Worm (Caenorhabditis elegans) whole organism, L2 larva: Measurements from ENCODE around the gene F55G11.1.

Source experiments
- aly-2 ChIP-seq: fragments of 150-350 bp; optimal IDR thresholded peaks from 2 replicates; lab custom pipeline; 2014; ENCODE audit warnings: missing biosample characterization, missing genetic modification characterization
- ama-1 ChIP-seq: fragments of 150-350 bp; optimal IDR thresholded peaks from 2 replicates; lab custom pipeline; 2018; ENCODE audit warnings: inconsistent platforms
- ceh-82 ChIP-seq: fragments of 150-350 bp; optimal IDR thresholded peaks from 2 replicates; lab custom pipeline; 2014; ENCODE audit warnings: missing biosample characterization, missing genetic modification characterization
- mab-5 ChIP-seq: fragments of 150-350 bp; optimal IDR thresholded peaks from 2 replicates; lab custom pipeline; 2014; ENCODE audit warnings: missing biosample characterization, missing genetic modification characterization
- nhr-11 ChIP-seq: fragments of 150-350 bp; optimal IDR thresholded peaks from 2 replicates; lab custom pipeline; 2014; ENCODE audit warnings: missing biosample characterization, missing genetic modification characterization
- nhr-23 ChIP-seq: fragments of 150-350 bp; optimal IDR thresholded peaks from 2 replicates; lab custom pipeline; 2014; ENCODE audit warnings: missing biosample characterization, missing genetic modification reagents, missing genetic modification characterization
- snpc-4 ChIP-seq: fragments of 150-350 bp; optimal IDR thresholded peaks from 2 replicates; lab custom pipeline; 2014; ENCODE audit warnings: missing biosample characterization, missing genetic modification characterization
- unc-39 ChIP-seq: fragments of 150-350 bp; optimal IDR thresholded peaks from 2 replicates; lab custom pipeline; 2014; ENCODE audit warnings: missing biosample characterization, missing genetic modification characterization
- ztf-11 ChIP-seq: sonication (generic microtip); optimal IDR thresholded peaks from 2 replicates; lab custom pipeline; 2017; ENCODE audit warnings: missing biosample characterization, missing genetic modification characterization

- no peak for TF ChIP-seq ztf-11 (tag; lab: Kevin White, UChicago)
- TF ChIP-seq ama-1 (lab: Kevin White, UChicago), result no peak
- no peak for TF ChIP-seq nhr-11 (tag; lab: Kevin White, UChicago)
- no peak for TF ChIP-seq unc-39
- TF ChIP-seq aly-2 (tag; lab: Kevin White, UChicago), result no peak
- TF ChIP-seq ceh-82, result no peak
- no peak for TF ChIP-seq nhr-23 (tag; lab: Kevin White, UChicago)
- no peak for TF ChIP-seq snpc-4 (tag; lab: Kevin White, UChicago)
- TF ChIP-seq mab-5, result no peak
Measured at ce11 chrIV:12924332-12924731, 22.1 kb downstream of the F55G11.1 start, which contains the start of gene srlf-4.
